Worm (Caenorhabditis elegans): ENCODE results near the gene C35D10.3.
A peak's percentile ranks its signal among the peaks of the same experiment; 100 is the strongest.

ce11 chrIII:4899728-4900127, 31.0 kb downstream of the C35D10.3 start:
- TF ChIP-seq lin-26 (GFP tag; IDR thresholded peaks at IDR 0.05) (peak; percentile 92), F49E8.2 (tag; optimal IDR thresholded peaks at IDR 0.05; ENCODE audit: insufficient read depth) (peak; percentile 6)

Data from whole organism, young adult.